Fruit fly (Drosophila melanogaster): ENCODE data around the gene CG7573.

- TF ChIP-seq CG32121 (GFP tag; IDR thresholded peaks at IDR 0.05): peak; percentile 94
- TF ChIP-seq CG17806 (tag; optimal IDR thresholded peaks at IDR 0.05): peak; percentile 91
- TF ChIP-seq CG4496 (GFP tag; IDR thresholded peaks at IDR 0.05): peak; percentile 97
- TF ChIP-seq CG13204 (GFP tag; optimal IDR thresholded peaks at IDR 0.05): peak; percentile 76
- peak; percentile 93 for TF ChIP-seq CG9948 (tag; optimal IDR thresholded peaks at IDR 0.05)
- peak; percentile 93 for TF ChIP-seq CG14655 (GFP tag; optimal IDR thresholded peaks at IDR 0.05)
- peak; percentile 88 for TF ChIP-seq CG8301 (tag; optimal IDR thresholded peaks at IDR 0.05)
- peak; percentile 82 for TF ChIP-seq CG34367 (tag; optimal IDR thresholded peaks at IDR 0.05)
- TF ChIP-seq D1 (tag; optimal IDR thresholded peaks at IDR 0.05): peak; percentile 73
- TF ChIP-seq rn (GFP tag; IDR thresholded peaks at IDR 0.05): peak; percentile 94
- TF ChIP-seq CG8159 (tag; optimal IDR thresholded peaks at IDR 0.05): peak; percentile 94
Observed at dm6 chr3L:11325671-11326306, 14.2 kb downstream of the CG7573 start.
